Worm (Caenorhabditis elegans) whole organism, late embryonic: ENCODE data around the gene C46H3.2.

Experiments used
- ama-1 ChIP-seq: fragments of 150-350 bp; optimal IDR thresholded peaks from 2 replicates; lab custom pipeline; 2014
- dve-1 ChIP-seq: sonication (generic microtip); optimal IDR thresholded peaks from 2 replicates; lab custom pipeline; 2017; ENCODE audit warnings: antibody characterized with exemption, mild to moderate bottlenecking, missing genetic modification characterization, missing compliant biosample characterization
- fkh-10 ChIP-seq: fragments of 150-350 bp; optimal IDR thresholded peaks from 2 replicates; lab custom pipeline; 2014; ENCODE audit warnings: missing biosample characterization, missing genetic modification reagents, missing genetic modification characterization
- lim-6 ChIP-seq: sonication (generic microtip); optimal IDR thresholded peaks from 2 replicates; lab custom pipeline; 2016; ENCODE audit warnings: missing genetic modification characterization, missing compliant biosample characterization
- nhr-11 ChIP-seq: fragments of 150-350 bp; optimal IDR thresholded peaks from 2 replicates; lab custom pipeline; 2014; ENCODE audit warnings: missing biosample characterization, missing genetic modification characterization
- pat-9 ChIP-seq: fragments of 200-800 bp; sonication (Bioruptor generic); optimal IDR thresholded peaks from 2 replicates; lab custom pipeline; 2018; ENCODE audit warnings: mild to moderate bottlenecking, missing genetic modification characterization, moderate library complexity, missing compliant biosample characterization
- pax-1 ChIP-seq: fragments of 150-350 bp; optimal IDR thresholded peaks from 2 replicates; lab custom pipeline; 2014; ENCODE audit warnings: missing biosample characterization, missing genetic modification characterization
- pha-4 ChIP-seq: fragments of 150-350 bp; optimal IDR thresholded peaks from 2 replicates; lab custom pipeline; 2018; ENCODE audit warnings: missing biosample characterization, missing genetic modification reagents, missing genetic modification characterization
- pqm-1 ChIP-seq: sonication (generic microtip); optimal IDR thresholded peaks from 2 replicates; lab custom pipeline; 2016; ENCODE audit warnings: missing genetic modification characterization, missing compliant biosample characterization

- TF ChIP-seq ama-1: no peak
- no peak for TF ChIP-seq dve-1 (tag; lab: Kevin White, UChicago)
- TF ChIP-seq fkh-10 (GFP tag; lab: Kevin White, UChicago): no peak
- no peak for TF ChIP-seq pat-9 (tag; lab: Kevin White, UChicago)
- TF ChIP-seq pha-4 (tag; lab: Kevin White, UChicago): no peak
- TF ChIP-seq pqm-1 (tag; lab: Kevin White, UChicago): no peak
- TF ChIP-seq lim-6 (tag; lab: Kevin White, UChicago): no peak
- no peak for TF ChIP-seq pax-1 (tag; lab: Kevin White, UChicago)
- TF ChIP-seq nhr-11 (tag; lab: Kevin White, UChicago): no peak
Observed at ce11 chrX:1206029-1206428, 24.5 kb downstream of the C46H3.2 start, which contains the start of gene T13G4.7.
